Fruit fly (Drosophila melanogaster) whole organism, embryonic: ENCODE data around the gene pod1.

ENCODE experiments used
- Adf1 ChIP-seq: fragments of 200-800 bp; sonication (Bioruptor generic); IDR thresholded peaks from 2 replicates; pipeline ENCODE4 v1.3.6; 2022; ENCODE audit warnings: missing biosample characterization, missing genetic modification characterization
- Antp ChIP-seq: fragments of 200-800 bp; sonication (Bioruptor generic); optimal IDR thresholded peaks from 3 replicates; lab custom pipeline; 2016; ENCODE audit warnings: missing biosample characterization, missing genetic modification characterization
- Awh ChIP-seq: fragments of 200-800 bp; sonication (Bioruptor generic); IDR thresholded peaks from 2 replicates; pipeline ENCODE4, ENCODE4 v1.3.6; 2022; ENCODE audit warnings: missing biosample characterization, missing genetic modification characterization
- B-H2 ChIP-seq: fragments of 200-800 bp; sonication (Bioruptor generic); optimal IDR thresholded peaks from 2 replicates; lab custom pipeline; 2018; ENCODE audit warnings: missing biosample characterization, mild to moderate bottlenecking, missing genetic modification characterization
- CG10979 ChIP-seq: fragments of 200-800 bp; sonication (Bioruptor generic); optimal IDR thresholded peaks from 2 replicates; lab custom pipeline; 2018; ENCODE audit warnings: missing biosample characterization, mild to moderate bottlenecking, missing genetic modification characterization, moderate library complexity
- CG11247 ChIP-seq: fragments of 200-800 bp; sonication (Bioruptor generic); IDR thresholded peaks from 2 replicates; pipeline ENCODE4 v1.3.6; 2022; ENCODE audit warnings: missing biosample characterization, missing genetic modification characterization
- CG11456 ChIP-seq: fragments of 200-800 bp; sonication (Bioruptor generic); IDR thresholded peaks from 3 replicates; pipeline ENCODE4 v1.3.6; 2022; ENCODE audit warnings: missing biosample characterization, missing genetic modification characterization
- CG11560 ChIP-seq: fragments of 200-800 bp; sonication (Bioruptor generic); IDR thresholded peaks from 3 replicates; pipeline ENCODE4 v1.3.6; 2022; ENCODE audit warnings: missing biosample characterization, missing genetic modification characterization
- CG11723 ChIP-seq: fragments of 200-800 bp; sonication (Bioruptor generic); optimal IDR thresholded peaks from 2 replicates; lab custom pipeline; 2017; ENCODE audit warnings: missing biosample characterization, mild to moderate bottlenecking, missing genetic modification characterization
- CG12236 ChIP-seq: fragments of 200-800 bp; sonication (Bioruptor generic); optimal IDR thresholded peaks from 2 replicates; lab custom pipeline; 2016; ENCODE audit warnings: missing biosample characterization, missing genetic modification characterization
- CG17328 ChIP-seq: fragments of 200-800 bp; sonication (Bioruptor generic); IDR thresholded peaks from 2 replicates; pipeline ENCODE4 v1.3.6; 2022; ENCODE audit warnings: missing biosample characterization, missing genetic modification characterization
- CG2120 ChIP-seq: fragments of 200-800 bp; sonication (Bioruptor generic); optimal IDR thresholded peaks from 3 replicates; lab custom pipeline; 2016; ENCODE audit warnings: missing biosample characterization, missing genetic modification characterization
- CG30431 ChIP-seq: fragments of 200-800 bp; sonication (Bioruptor generic); optimal IDR thresholded peaks from 2 replicates; lab custom pipeline; 2017; ENCODE audit warnings: missing biosample characterization, missing genetic modification characterization
- CG32532 ChIP-seq: fragments of 200-800 bp; sonication (Bioruptor generic); IDR thresholded peaks from 2 replicates; pipeline ENCODE4 v1.3.6; 2022; ENCODE audit warnings: missing biosample characterization, missing genetic modification characterization
- CG5953 ChIP-seq: fragments of 200-800 bp; sonication (Bioruptor generic); IDR thresholded peaks from 2 replicates; pipeline ENCODE4 v1.3.6; 2022; ENCODE audit warnings: missing biosample characterization, missing genetic modification characterization
- CG7928 ChIP-seq: fragments of 200-800 bp; sonication (Bioruptor generic); optimal IDR thresholded peaks from 2 replicates; lab custom pipeline; 2017; ENCODE audit warnings: missing biosample characterization, mild to moderate bottlenecking, missing genetic modification characterization
- CG8388 ChIP-seq: fragments of 200-800 bp; sonication (Bioruptor generic); optimal IDR thresholded peaks from 2 replicates; lab custom pipeline; 2019; ENCODE audit warnings: missing biosample characterization, mild to moderate bottlenecking, missing genetic modification characterization, moderate library complexity
- CG8924 ChIP-seq: fragments of 200-800 bp; optimal IDR thresholded peaks from 3 replicates; lab custom pipeline; 2019; ENCODE audit warnings: missing biosample characterization, mild to moderate bottlenecking, missing genetic modification characterization, moderate library complexity
- CG9932 ChIP-seq: fragments of 200-800 bp; sonication (Bioruptor generic); IDR thresholded peaks from 2 replicates; pipeline ENCODE4 v1.3.6; 2022; ENCODE audit warnings: missing biosample characterization, missing genetic modification characterization
- CoRest ChIP-seq: fragments of 200-800 bp; sonication (Bioruptor generic); optimal IDR thresholded peaks from 3 replicates; lab custom pipeline; 2018; ENCODE audit warnings: missing biosample characterization, mild to moderate bottlenecking, missing genetic modification characterization, moderate library complexity
- GATAe ChIP-seq: fragments of 200-800 bp; sonication (Bioruptor generic); conservative IDR thresholded peaks from 2 replicates; pipeline ENCODE4 v1.3.6; 2022; ENCODE audit warnings: missing biosample characterization, missing genetic modification characterization
- HmgD ChIP-seq: fragments of 200-800 bp; sonication (Bioruptor generic); optimal IDR thresholded peaks from 3 replicates; lab custom pipeline; 2016; ENCODE audit warnings: missing biosample characterization, missing genetic modification characterization
- Hr3 ChIP-seq: fragments of 200-800 bp; sonication (Bioruptor generic); optimal IDR thresholded peaks from 3 replicates; lab custom pipeline; 2016; ENCODE audit warnings: missing biosample characterization, missing genetic modification characterization
- Kr ChIP-seq: fragments of 200-800 bp; sonication (Bioruptor generic); optimal IDR thresholded peaks from 2 replicates; lab custom pipeline; 2017; ENCODE audit warnings: missing biosample characterization, mild to moderate bottlenecking, missing genetic modification characterization
- NC2β ChIP-seq: fragments of 200-800 bp; sonication (Bioruptor generic); optimal IDR thresholded peaks from 2 replicates; lab custom pipeline; 2016; ENCODE audit warnings: missing biosample characterization, missing genetic modification characterization
- NfI ChIP-seq: fragments of 200-800 bp; sonication (Bioruptor generic); optimal IDR thresholded peaks from 3 replicates; lab custom pipeline; 2018; ENCODE audit warnings: missing biosample characterization, mild to moderate bottlenecking, missing genetic modification characterization, moderate library complexity
- Oli ChIP-seq: fragments of 200-800 bp; sonication (Bioruptor generic); optimal IDR thresholded peaks from 2 replicates; lab custom pipeline; 2018; ENCODE audit warnings: missing biosample characterization, mild to moderate bottlenecking, missing genetic modification characterization, moderate library complexity
- Rfx ChIP-seq: fragments of 200-800 bp; sonication (Bioruptor generic); IDR thresholded peaks from 2 replicates; pipeline ENCODE4 v1.3.6; 2022; ENCODE audit warnings: missing biosample characterization, missing genetic modification characterization
- Ssrp ChIP-seq: fragments of 200-800 bp; sonication (Bioruptor generic); optimal IDR thresholded peaks from 2 replicates; lab custom pipeline; 2018; ENCODE audit warnings: missing biosample characterization, mild to moderate bottlenecking, missing genetic modification characterization, moderate library complexity
- abd-A ChIP-seq: fragments of 200-800 bp; sonication (Bioruptor generic); optimal IDR thresholded peaks from 3 replicates; lab custom pipeline; 2019; ENCODE audit warnings: missing biosample characterization, mild to moderate bottlenecking, missing genetic modification characterization, moderate library complexity
- bcd ChIP-seq: fragments of 200-800 bp; sonication (Bioruptor generic); optimal IDR thresholded peaks from 2 replicates; lab custom pipeline; 2017; ENCODE audit warnings: missing biosample characterization, mild to moderate bottlenecking, missing genetic modification characterization
- cad ChIP-seq: fragments of >200 bp; optimal IDR thresholded peaks from 2 replicates; lab custom pipeline; 2017; ENCODE audit warnings: missing biosample characterization, missing genetic modification characterization
- cas ChIP-seq: fragments of 200-800 bp; sonication (Bioruptor generic); IDR thresholded peaks from 2 replicates; pipeline ENCODE4 v1.3.6; 2022; ENCODE audit warnings: missing biosample characterization, missing genetic modification characterization
- crp ChIP-seq, 2 experiments: fragments of 200-800 bp; sonication (Bioruptor generic); optimal IDR thresholded peaks; 2 replicates in 1 of 2; 3 replicates in 1 of 2; lab custom pipeline; 2017; ENCODE audit warnings: missing biosample characterization in 2 of 2, missing genetic modification characterization in 2 of 2, mild to moderate bottlenecking in 1 of 2, moderate library complexity in 1 of 2
- cwo ChIP-seq: fragments of 200-800 bp; sonication (Bioruptor generic); optimal IDR thresholded peaks from 3 replicates; lab custom pipeline; 2017; ENCODE audit warnings: missing biosample characterization, missing genetic modification characterization, mild to moderate bottlenecking, moderate library complexity, missing genetic modification reagents
- dmrt11E ChIP-seq: fragments of 200-800 bp; sonication (Bioruptor generic); optimal IDR thresholded peaks from 3 replicates; lab custom pipeline; 2018; ENCODE audit warnings: missing biosample characterization, mild to moderate bottlenecking, missing genetic modification characterization, moderate library complexity
- dmrt99B ChIP-seq: fragments of 200-800 bp; sonication (Bioruptor generic); optimal IDR thresholded peaks from 2 replicates; lab custom pipeline; 2018; ENCODE audit warnings: missing biosample characterization, mild to moderate bottlenecking, missing genetic modification characterization, moderate library complexity
- en ChIP-seq: fragments of 200-800 bp; sonication (Bioruptor generic); optimal IDR thresholded peaks from 2 replicates; lab custom pipeline; 2016; ENCODE audit warnings: missing biosample characterization, missing genetic modification characterization
- fd96Cb ChIP-seq: fragments of 200-800 bp; sonication (Bioruptor generic); optimal IDR thresholded peaks from 2 replicates; lab custom pipeline; 2018; ENCODE audit warnings: missing biosample characterization, mild to moderate bottlenecking, missing genetic modification characterization, moderate library complexity
- gcm ChIP-seq: fragments of 200-800 bp; sonication (Bioruptor generic); optimal IDR thresholded peaks from 2 replicates; lab custom pipeline; 2019; ENCODE audit warnings: missing biosample characterization, mild to moderate bottlenecking, missing genetic modification characterization, moderate library complexity
- gcm2 ChIP-seq: fragments of 200-800 bp; sonication (Bioruptor generic); optimal IDR thresholded peaks from 2 replicates; lab custom pipeline; 2016; ENCODE audit warnings: missing biosample characterization, missing genetic modification characterization
- gem ChIP-seq: fragments of 200-800 bp; sonication (Bioruptor generic); optimal IDR thresholded peaks from 2 replicates; lab custom pipeline; 2019; ENCODE audit warnings: missing biosample characterization, mild to moderate bottlenecking, missing genetic modification characterization, moderate library complexity
- grn ChIP-seq: fragments of 200-800 bp; sonication (Bioruptor generic); optimal IDR thresholded peaks from 3 replicates; lab custom pipeline; 2017; ENCODE audit warnings: missing biosample characterization, missing genetic modification characterization
- ken ChIP-seq: fragments of 200-800 bp; sonication (Bioruptor generic); IDR thresholded peaks from 3 replicates; pipeline ENCODE4 v1.3.6; 2022; ENCODE audit warnings: missing biosample characterization, missing genetic modification characterization
- lbe ChIP-seq: fragments of 200-800 bp; sonication (Bioruptor generic); optimal IDR thresholded peaks from 2 replicates; lab custom pipeline; 2016; ENCODE audit warnings: missing biosample characterization, mild to moderate bottlenecking, missing genetic modification characterization
- pho ChIP-seq: fragments of 200-800 bp; sonication (Bioruptor generic); optimal IDR thresholded peaks from 2 replicates; lab custom pipeline; 2016; ENCODE audit warnings: missing biosample characterization, missing genetic modification characterization
- pnt ChIP-seq: fragments of 200-800 bp; sonication (Bioruptor generic); optimal IDR thresholded peaks from 3 replicates; lab custom pipeline; 2016; ENCODE audit warnings: missing biosample characterization, missing genetic modification characterization
- sug ChIP-seq: fragments of 200-800 bp; optimal IDR thresholded peaks from 2 replicates; lab custom pipeline; 2019; ENCODE audit warnings: missing biosample characterization, mild to moderate bottlenecking, missing genetic modification characterization, moderate library complexity
- tna ChIP-seq: fragments of 200-800 bp; sonication (Bioruptor generic); IDR thresholded peaks from 2 replicates; pipeline ENCODE4 v1.3.6; 2022; ENCODE audit warnings: missing biosample characterization, missing genetic modification characterization; ENCODE audit not compliant: partially characterized antibody
- wdn ChIP-seq: fragments of 200-800 bp; sonication (Bioruptor generic); IDR thresholded peaks from 2 replicates; pipeline ENCODE4 v1.3.6; 2022; ENCODE audit warnings: missing biosample characterization, missing genetic modification characterization

pod1 gene

dm6 chrX:6800726-6801296, 2.7 kb upstream of the pod1 start (continued):
- peak; percentile 12 for TF ChIP-seq CG8924 (tag; lab: Kevin White, UChicago)
- TF ChIP-seq NC2β (GFP tag; lab: Kevin White, UChicago), result no peak
- TF ChIP-seq Rfx (GFP tag; lab: Robert Waterston, UW), result peak; percentile 60; the same call in 1 of the 2 replicates
- TF ChIP-seq CG9932, result peak; percentile 25; the same call in 1 of the 2 replicates
- no peak for TF ChIP-seq wdn (GFP tag; lab: Robert Waterston, UW)
- TF ChIP-seq CG5953, result 0 out of 2 replicates have a peak, but pooled peaks have one; percentile 25
- TF ChIP-seq CG11723 (GFP tag; lab: Kevin White, UChicago), result no peak
- TF ChIP-seq CG11247 (GFP tag; lab: Robert Waterston, UW), result no peak
- TF ChIP-seq lbe (GFP tag; lab: Kevin White, UChicago), result peak; percentile 43
- no peak for TF ChIP-seq Kr (GFP tag; lab: Kevin White, UChicago)
- TF ChIP-seq GATAe (GFP tag; lab: Robert Waterston, UW), result peak; percentile 94
- TF ChIP-seq HmgD, result no peak
- peak; percentile 43; the same call in 1 of the 2 replicates for TF ChIP-seq CG32532 (GFP tag; lab: Robert Waterston, UW)
- peak; percentile 46 for TF ChIP-seq Oli (tag; lab: Kevin White, UChicago)
- TF ChIP-seq Ssrp, result peak; percentile 26
- TF ChIP-seq ken (GFP tag; lab: Robert Waterston, UW), result 0 out of 3 replicates have a peak, but pooled peaks have one; percentile 19
- TF ChIP-seq cwo, result peak; percentile 65
- TF ChIP-seq pho, result peak; percentile 8
- peak; percentile 49; the same call in 1 of the 2 replicates for TF ChIP-seq Awh
- no peak for TF ChIP-seq Antp (GFP tag; lab: Kevin White, UChicago)
- TF ChIP-seq CG8388, result no peak
- peak; percentile 29 for TF ChIP-seq NfI (GFP tag; lab: Kevin White, UChicago)
- TF ChIP-seq CG2120, result peak; percentile 35
- TF ChIP-seq fd96Cb (tag; lab: Kevin White, UChicago), result peak; percentile 27
- TF ChIP-seq bcd (GFP tag; lab: Kevin White, UChicago), result peak; percentile 47
- no peak for TF ChIP-seq tna (GFP tag; lab: Robert Waterston, UW)
- TF ChIP-seq gcm (GFP tag; lab: Kevin White, UChicago), result peak; percentile 28
- TF ChIP-seq CG11560 (tag; lab: Robert Waterston, UW), result no peak
- TF ChIP-seq CG11456 (GFP tag; lab: Robert Waterston, UW), result no peak
- TF ChIP-seq Adf1 (GFP tag; lab: Robert Waterston, UW), result peak; percentile 78
- TF ChIP-seq gem (tag; lab: Kevin White, UChicago), result peak; percentile 68
- peak; percentile 27 for TF ChIP-seq Hr3
- peak; percentile 50 for TF ChIP-seq dmrt99B (tag; lab: Kevin White, UChicago)
- TF ChIP-seq grn (GFP tag; lab: Kevin White, UChicago), result peak; percentile 33
- TF ChIP-seq dmrt11E (tag; lab: Kevin White, UChicago), result no peak
- TF ChIP-seq pnt, result no peak
- no peak for TF ChIP-seq en (GFP tag; lab: Kevin White, UChicago)
- peak; percentile 18 for TF ChIP-seq CoRest (tag; lab: Kevin White, UChicago)
- peak in 1 of 2 experiments; percentile 26 for TF ChIP-seq crp (GFP tag; optimal IDR thresholded peaks at IDR 0.05; lab: Kevin White, UChicago)
- TF ChIP-seq cas, result 0 out of 2 replicates have a peak, but pooled peaks have one; percentile 44
- TF ChIP-seq CG30431 (GFP tag; lab: Kevin White, UChicago), result peak; percentile 14
- peak; percentile 28 for TF ChIP-seq abd-A (tag; lab: Kevin White, UChicago)
- no peak for TF ChIP-seq cad (GFP tag; lab: Kevin White, UChicago)
- peak; percentile 31 for TF ChIP-seq CG10979 (tag; lab: Kevin White, UChicago)
- TF ChIP-seq B-H2 (GFP tag; lab: Kevin White, UChicago), result peak; percentile 20
- TF ChIP-seq CG17328 (GFP tag; lab: Robert Waterston, UW), result peak; percentile 67
- peak; percentile 77 for TF ChIP-seq sug (tag; lab: Kevin White, UChicago)
- peak; percentile 23 for TF ChIP-seq CG7928 (GFP tag; lab: Kevin White, UChicago)
- TF ChIP-seq gcm2 (GFP tag; lab: Kevin White, UChicago), result no peak
- TF ChIP-seq CG12236, result no peak
